Worm (Caenorhabditis elegans) whole organism, young adult: ENCODE measurements around the gene igeg-2.

Experiments
- ZK185.1 ChIP-seq: sonication (generic microtip); optimal IDR thresholded peaks from 2 replicates; lab custom pipeline; 2016; ENCODE audit warnings: mild to moderate bottlenecking, missing genetic modification characterization, missing compliant biosample characterization; ENCODE audit not compliant: poor library complexity, severe bottlenecking
- nhr-179 ChIP-seq: sonication (generic microtip); optimal IDR thresholded peaks from 2 replicates; lab custom pipeline; 2016; ENCODE audit warnings: mild to moderate bottlenecking, missing genetic modification characterization, missing compliant biosample characterization
- rcor-1 ChIP-seq: fragments of 200-800 bp; sonication (Bioruptor generic); IDR thresholded peaks from 2 replicates; pipeline ENCODE4 v1.3.6; 2022; ENCODE audit warnings: missing genetic modification reagents, missing genetic modification characterization, missing compliant biosample characterization
- unc-130 ChIP-seq: sonication (generic microtip); optimal IDR thresholded peaks from 2 replicates; lab custom pipeline; 2016; ENCODE audit warnings: missing genetic modification reagents, missing genetic modification characterization, missing compliant biosample characterization

DNA sequence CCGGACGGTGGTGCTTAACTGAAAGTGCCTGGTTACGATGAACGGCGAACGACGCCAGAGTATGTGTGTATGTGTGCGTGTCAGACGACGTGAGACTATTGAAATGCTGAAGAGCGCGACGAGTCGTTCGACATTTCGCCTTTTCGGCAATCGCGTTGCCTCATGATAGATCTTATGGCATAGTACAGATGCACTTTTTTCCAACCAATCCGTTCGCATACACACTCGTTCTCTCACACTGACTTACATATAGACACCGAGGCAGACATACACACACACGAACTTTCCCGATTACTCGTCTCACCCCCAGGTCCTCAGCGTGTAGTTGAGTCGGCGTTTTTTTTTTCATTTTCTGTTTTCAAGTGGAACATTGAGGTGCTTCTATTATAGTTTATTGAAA lies 32.3 kb upstream of the igeg-2 start:
- TF ChIP-seq nhr-179 (tag; lab: Kevin White, UChicago) (no peak), rcor-1 (GFP tag; lab: Robert Waterston, UW) (no peak), ZK185.1 (tag; lab: Kevin White, UChicago) (no peak), unc-130 (GFP tag; lab: Kevin White, UChicago) (no peak)
